Fruit fly (Drosophila melanogaster) whole organism, embryonic: ENCODE data around the gene CG32267.
A peak's percentile ranks its signal among the peaks of the same experiment; 100 is the strongest.

Experiments used
- CG11723 ChIP-seq: fragments of 200-800 bp; sonication (Bioruptor generic); optimal IDR thresholded peaks from 2 replicates; lab custom pipeline; 2017; ENCODE audit warnings: missing biosample characterization, mild to moderate bottlenecking, missing genetic modification characterization
- CG12236 ChIP-seq: fragments of 200-800 bp; sonication (Bioruptor generic); optimal IDR thresholded peaks from 2 replicates; lab custom pipeline; 2016; ENCODE audit warnings: missing biosample characterization, missing genetic modification characterization
- CG15011 ChIP-seq: fragments of 200-800 bp; sonication (Bioruptor generic); optimal IDR thresholded peaks from 3 replicates; lab custom pipeline; 2018; ENCODE audit warnings: missing biosample characterization, mild to moderate bottlenecking, missing genetic modification characterization
- CG16779 ChIP-seq: fragments of 200-800 bp; sonication (Bioruptor generic); IDR thresholded peaks from 2 replicates; pipeline ENCODE4 v1.3.6; 2022; ENCODE audit warnings: missing biosample characterization, missing genetic modification characterization
- CG16863 ChIP-seq: fragments of 200-800 bp; sonication (Bioruptor generic); optimal IDR thresholded peaks from 3 replicates; lab custom pipeline; 2016; ENCODE audit warnings: missing biosample characterization, missing genetic modification characterization
- CG17912 ChIP-seq: fragments of 200-800 bp; sonication (Bioruptor generic); optimal IDR thresholded peaks from 2 replicates; lab custom pipeline; 2018; ENCODE audit warnings: missing biosample characterization, mild to moderate bottlenecking, missing genetic modification characterization
- CG1832 ChIP-seq: fragments of 200-800 bp; sonication (Bioruptor generic); optimal IDR thresholded peaks from 2 replicates; lab custom pipeline; 2017; ENCODE audit warnings: missing biosample characterization, mild to moderate bottlenecking, missing genetic modification characterization, inconsistent platforms
- CG2129 ChIP-seq: fragments of 200-800 bp; sonication (Bioruptor generic); IDR thresholded peaks from 2 replicates; pipeline ENCODE4 v1.3.6; 2022; ENCODE audit warnings: missing biosample characterization, missing genetic modification characterization; ENCODE audit not compliant: partially characterized antibody
- CG2202 ChIP-seq: fragments of 200-800 bp; sonication (Bioruptor generic); optimal IDR thresholded peaks from 2 replicates; lab custom pipeline; 2018; ENCODE audit warnings: missing biosample characterization, mild to moderate bottlenecking, missing genetic modification characterization
- CG2678 ChIP-seq: fragments of 200-800 bp; sonication (Bioruptor generic); optimal IDR thresholded peaks from 3 replicates; lab custom pipeline; 2019; ENCODE audit warnings: missing biosample characterization, mild to moderate bottlenecking, missing genetic modification characterization, moderate library complexity
- CG32767 ChIP-seq: fragments of 200-800 bp; sonication (Bioruptor generic); IDR thresholded peaks from 2 replicates; pipeline ENCODE4 v1.3.6; 2022; ENCODE audit warnings: missing biosample characterization, missing genetic modification characterization
- CG7372 ChIP-seq: fragments of 200-800 bp; sonication (Bioruptor generic); IDR thresholded peaks from 2 replicates; pipeline ENCODE4 v1.3.6; 2022; ENCODE audit warnings: missing biosample characterization, missing genetic modification characterization
- CG7928 ChIP-seq: fragments of 200-800 bp; sonication (Bioruptor generic); optimal IDR thresholded peaks from 2 replicates; lab custom pipeline; 2017; ENCODE audit warnings: missing biosample characterization, mild to moderate bottlenecking, missing genetic modification characterization
- CG7987 ChIP-seq: fragments of 200-800 bp; sonication (Bioruptor generic); optimal IDR thresholded peaks from 2 replicates; lab custom pipeline; 2018; ENCODE audit warnings: missing biosample characterization, mild to moderate bottlenecking, missing genetic modification characterization, moderate library complexity
- CG8944 ChIP-seq: fragments of 200-800 bp; sonication (Bioruptor generic); optimal IDR thresholded peaks from 3 replicates; lab custom pipeline; 2016; ENCODE audit warnings: missing biosample characterization, missing genetic modification characterization
- CG9932 ChIP-seq: fragments of 200-800 bp; sonication (Bioruptor generic); IDR thresholded peaks from 2 replicates; pipeline ENCODE4 v1.3.6; 2022; ENCODE audit warnings: missing biosample characterization, missing genetic modification characterization
- CkIIα-i1 ChIP-seq: fragments of 200-800 bp; sonication (Bioruptor generic); IDR thresholded peaks from 2 replicates; pipeline ENCODE4 v1.3.6; 2022; ENCODE audit warnings: missing biosample characterization, missing genetic modification characterization
- Dp ChIP-seq: fragments of 200-800 bp; sonication (Bioruptor generic); optimal IDR thresholded peaks from 2 replicates; lab custom pipeline; 2018; ENCODE audit warnings: missing biosample characterization, mild to moderate bottlenecking, missing genetic modification characterization, moderate library complexity
- Drgx ChIP-seq: fragments of 200-800 bp; sonication (Bioruptor generic); IDR thresholded peaks from 2 replicates; pipeline ENCODE4 v1.3.6; 2022; ENCODE audit warnings: missing biosample characterization, missing genetic modification characterization
- Elba2 ChIP-seq: fragments of 200-800 bp; sonication (Bioruptor generic); optimal IDR thresholded peaks from 3 replicates; lab custom pipeline; 2016; ENCODE audit warnings: missing biosample characterization, missing genetic modification characterization
- HLHmδ ChIP-seq: fragments of 200-800 bp; sonication (Bioruptor generic); optimal IDR thresholded peaks from 2 replicates; lab custom pipeline; 2018; ENCODE audit warnings: missing biosample characterization, mild to moderate bottlenecking, missing genetic modification characterization, moderate library complexity
- Hey ChIP-seq: fragments of 200-800 bp; sonication (Bioruptor generic); optimal IDR thresholded peaks from 3 replicates; lab custom pipeline; 2018; ENCODE audit warnings: missing biosample characterization, mild to moderate bottlenecking, missing genetic modification characterization
- Hmx ChIP-seq: fragments of 200-800 bp; sonication (Bioruptor generic); optimal IDR thresholded peaks from 2 replicates; lab custom pipeline; 2016; ENCODE audit warnings: missing biosample characterization, missing genetic modification characterization
- Lhr ChIP-seq: fragments of 200-800 bp; sonication (Bioruptor generic); optimal IDR thresholded peaks from 3 replicates; lab custom pipeline; 2017; ENCODE audit warnings: mild to moderate bottlenecking, missing biosample characterization, missing genetic modification reagents, missing genetic modification characterization
- Lim3 ChIP-seq: fragments of 200-800 bp; sonication (Bioruptor generic); IDR thresholded peaks from 2 replicates; pipeline ENCODE4 v1.3.6; 2022; ENCODE audit warnings: missing biosample characterization, missing genetic modification characterization
- Mad ChIP-seq: fragments of 200-800 bp; sonication (Bioruptor generic); optimal IDR thresholded peaks from 2 replicates; lab custom pipeline; 2016; ENCODE audit warnings: missing biosample characterization, missing genetic modification characterization
- Nf-YA ChIP-seq: fragments of 200-800 bp; sonication (Bioruptor generic); IDR thresholded peaks from 2 replicates; pipeline ENCODE4 v1.3.6; 2022; ENCODE audit warnings: missing biosample characterization, missing genetic modification characterization
- Nf-YC ChIP-seq: fragments of 200-800 bp; optimal IDR thresholded peaks from 3 replicates; lab custom pipeline; 2019; ENCODE audit warnings: missing biosample characterization, mild to moderate bottlenecking, missing genetic modification characterization, moderate library complexity
- Sin3A ChIP-seq: fragments of >200 bp; optimal IDR thresholded peaks from 2 replicates; lab custom pipeline; 2018
- Six4 ChIP-seq: fragments of 200-800 bp; sonication (Bioruptor generic); optimal IDR thresholded peaks from 2 replicates; lab custom pipeline; 2016; ENCODE audit warnings: missing biosample characterization, missing genetic modification characterization
- Sox100B ChIP-seq: fragments of 200-800 bp; sonication (Bioruptor generic); optimal IDR thresholded peaks from 3 replicates; lab custom pipeline; 2018; ENCODE audit warnings: missing biosample characterization, mild to moderate bottlenecking, missing genetic modification characterization
- Ssrp ChIP-seq: fragments of 200-800 bp; sonication (Bioruptor generic); optimal IDR thresholded peaks from 2 replicates; lab custom pipeline; 2018; ENCODE audit warnings: missing biosample characterization, mild to moderate bottlenecking, missing genetic modification characterization, moderate library complexity
- Vsx1 ChIP-seq: fragments of 200-800 bp; sonication (Bioruptor generic); optimal IDR thresholded peaks from 2 replicates; lab custom pipeline; 2017; ENCODE audit warnings: missing biosample characterization, mild to moderate bottlenecking, missing genetic modification characterization, missing genetic modification reagents
- abd-A ChIP-seq: fragments of 200-800 bp; sonication (Bioruptor generic); optimal IDR thresholded peaks from 3 replicates; lab custom pipeline; 2019; ENCODE audit warnings: missing biosample characterization, mild to moderate bottlenecking, missing genetic modification characterization, moderate library complexity
- br ChIP-seq: fragments of >200 bp; optimal IDR thresholded peaks from 2 replicates; lab custom pipeline; 2017
- dmrt99B ChIP-seq: fragments of 200-800 bp; sonication (Bioruptor generic); optimal IDR thresholded peaks from 2 replicates; lab custom pipeline; 2018; ENCODE audit warnings: missing biosample characterization, mild to moderate bottlenecking, missing genetic modification characterization, moderate library complexity
- esg ChIP-seq: fragments of 200-800 bp; sonication (Bioruptor generic); conservative IDR thresholded peaks from 2 replicates; pipeline ENCODE4 v1.3.6; 2022; ENCODE audit warnings: missing biosample characterization, missing genetic modification characterization
- fd102C ChIP-seq: fragments of 200-800 bp; sonication (Bioruptor generic); optimal IDR thresholded peaks from 2 replicates; lab custom pipeline; 2018; ENCODE audit warnings: missing biosample characterization, mild to moderate bottlenecking, missing genetic modification characterization, moderate library complexity
- gfzf ChIP-seq: fragments of 200-800 bp; sonication (Bioruptor generic); optimal IDR thresholded peaks from 2 replicates; lab custom pipeline; 2016; ENCODE audit warnings: missing biosample characterization, mild to moderate bottlenecking, missing genetic modification characterization, moderate library complexity
- ind ChIP-seq: fragments of 200-800 bp; sonication (Bioruptor generic); optimal IDR thresholded peaks from 3 replicates; lab custom pipeline; 2016; ENCODE audit warnings: missing biosample characterization, missing genetic modification characterization
- lov ChIP-seq, 2 experiments: fragments of 200-800 bp in 1 of 2; fragments of >200 bp in 1 of 2; sonication (Bioruptor generic) in 1 of 2; IDR thresholded peaks in 1 of 2; optimal IDR thresholded peaks in 1 of 2; 2 replicates in 1 of 2; 3 replicates in 1 of 2; pipeline versions ENCODE4 v1.3.6 to Lab custom; 2017 to 2022; ENCODE audit warnings: missing biosample characterization in 1 of 2, missing genetic modification characterization in 1 of 2
- mam ChIP-seq: fragments of 200-800 bp; sonication (Bioruptor generic); optimal IDR thresholded peaks from 3 replicates; lab custom pipeline; 2016; ENCODE audit warnings: missing biosample characterization, missing genetic modification characterization
- pho ChIP-seq: fragments of 200-800 bp; sonication (Bioruptor generic); optimal IDR thresholded peaks from 2 replicates; lab custom pipeline; 2016; ENCODE audit warnings: missing biosample characterization, missing genetic modification characterization
- repo ChIP-seq: fragments of 200-800 bp; sonication (Bioruptor generic); optimal IDR thresholded peaks from 2 replicates; lab custom pipeline; 2016; ENCODE audit warnings: missing biosample characterization, missing genetic modification characterization
- so ChIP-seq: fragments of 200-800 bp; sonication (Bioruptor generic); IDR thresholded peaks from 3 replicates; pipeline ENCODE4 v1.3.6; 2022; ENCODE audit warnings: missing biosample characterization, missing genetic modification characterization
- sr ChIP-seq: fragments of 200-800 bp; sonication (Bioruptor generic); IDR thresholded peaks from 3 replicates; pipeline ENCODE4 v1.3.6; 2022; ENCODE audit warnings: missing biosample characterization, missing genetic modification characterization
- tin ChIP-seq: fragments of 200-800 bp; sonication (Bioruptor generic); optimal IDR thresholded peaks from 3 replicates; lab custom pipeline; 2016; ENCODE audit warnings: missing biosample characterization, missing genetic modification characterization
- tna ChIP-seq: fragments of 200-800 bp; sonication (Bioruptor generic); IDR thresholded peaks from 2 replicates; pipeline ENCODE4 v1.3.6; 2022; ENCODE audit warnings: missing biosample characterization, missing genetic modification characterization; ENCODE audit not compliant: partially characterized antibody
- trem ChIP-seq: fragments of 200-800 bp; optimal IDR thresholded peaks from 3 replicates; lab custom pipeline; 2019; ENCODE audit warnings: missing biosample characterization, mild to moderate bottlenecking, missing genetic modification characterization, moderate library complexity
- zfh1 ChIP-seq: fragments of 200-800 bp; sonication (Bioruptor generic); IDR thresholded peaks from 3 replicates; pipeline ENCODE4 v1.3.6; 2022; ENCODE audit warnings: missing biosample characterization, missing genetic modification characterization

The CG32267 gene

DNA sequence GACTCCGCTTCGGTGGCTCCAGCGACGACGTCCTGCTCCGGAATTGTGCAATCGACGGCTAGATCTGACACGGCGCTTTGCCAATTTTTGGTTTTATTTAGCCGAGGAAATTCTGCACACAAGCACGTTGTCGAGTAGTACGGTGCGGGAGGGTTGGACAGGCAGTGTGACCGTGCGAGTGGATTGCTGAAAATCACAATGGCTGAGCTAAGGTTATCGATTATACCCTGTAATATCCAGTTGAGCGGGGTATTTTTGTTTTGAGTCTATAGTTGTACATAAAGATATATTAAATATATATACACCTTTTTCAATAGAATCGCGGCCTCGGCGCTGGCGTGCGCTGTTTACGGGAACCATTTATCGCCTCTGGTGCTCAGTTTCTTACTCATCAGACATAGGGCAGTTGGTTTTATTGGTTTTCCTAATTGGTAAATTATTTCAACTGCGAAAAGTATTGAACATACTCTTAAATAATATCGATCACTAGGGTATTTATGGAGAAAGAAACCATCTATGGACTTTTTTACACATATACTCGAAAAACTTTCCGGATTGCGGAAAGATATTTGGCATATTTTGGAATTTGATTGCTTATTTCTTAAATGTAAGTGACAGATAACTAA, 11.4 kb downstream of the CG32267 start, which contains the start of gene eIF5B (continued):
- TF ChIP-seq Hmx (no peak), CG16863 (peak; percentile 16), CG2129 (no peak), CG7928 (GFP tag; lab: Kevin White, UChicago) (peak; percentile 19), Six4 (peak; percentile 9), CG2678 (tag; lab: Kevin White, UChicago) (peak; percentile 73), sr (GFP tag; lab: Robert Waterston, UW) (0 out of 3 replicates have a peak, but pooled peaks have one; percentile 31), CG7372 (GFP tag; lab: Robert Waterston, UW) (peak; percentile 78), HLHmδ (no peak), pho (peak; percentile 8), dmrt99B (tag; lab: Kevin White, UChicago) (peak; percentile 76), Ssrp (peak; percentile 81), Sin3A (lab: Kevin White, UChicago) (peak; percentile 34), repo (GFP tag; lab: Kevin White, UChicago) (no peak), CkIIα-i1 (no peak), mam (peak; percentile 38), CG12236 (GFP tag; lab: Kevin White, UChicago) (no peak), fd102C (peak; percentile 18), trem (tag; lab: Kevin White, UChicago) (peak; percentile 33), ind (peak; percentile 76), CG11723 (GFP tag; lab: Kevin White, UChicago) (peak; percentile 72), br (no peak), Nf-YC (tag; lab: Kevin White, UChicago) (no peak), Hey (no peak), CG32767 (GFP tag; lab: Robert Waterston, UW) (peak; percentile 82), Lim3 (GFP tag; lab: Robert Waterston, UW) (peak; percentile 31; the same call in 1 of the 2 replicates), tna (GFP tag; lab: Robert Waterston, UW) (no peak), Nf-YA (GFP tag; lab: Robert Waterston, UW) (peak; percentile 58; the same call in 1 of the 2 replicates), gfzf (GFP tag; lab: Kevin White, UChicago) (peak; percentile 65), Elba2 (peak; percentile 61), esg (peak; percentile 84), Sox100B (GFP tag; lab: Kevin White, UChicago) (peak; percentile 50), CG17912 (GFP tag; lab: Kevin White, UChicago) (peak; percentile 29), tin (GFP tag; lab: Kevin White, UChicago) (peak; percentile 73), CG2202 (peak; percentile 49), CG8944 (peak; percentile 33), Dp (GFP tag; lab: Kevin White, UChicago) (no peak), CG15011 (GFP tag; lab: Kevin White, UChicago) (peak; percentile 43), zfh1 (GFP tag; lab: Robert Waterston, UW) (peak; percentile 87), Mad (GFP tag; lab: Kevin White, UChicago) (peak; percentile 38), Vsx1 (GFP tag; lab: Kevin White, UChicago) (no peak), Drgx (GFP tag; lab: Robert Waterston, UW) (peak; percentile 76), CG7987 (GFP tag; lab: Kevin White, UChicago) (peak; percentile 3), so (peak; percentile 79; the same call in 1 of the 3 replicates), lov (optimal IDR thresholded peaks at IDR 0.05; lab: Kevin White, UChicago) (no peak), lov (GFP tag; IDR thresholded peaks at IDR 0.05; lab: Robert Waterston, UW) (peak; percentile 70; the same call in 1 of the 3 replicates), abd-A (tag; lab: Kevin White, UChicago) (no peak), CG9932 (GFP tag; lab: Robert Waterston, UW) (peak; percentile 90), CG16779 (GFP tag; lab: Robert Waterston, UW) (0 out of 2 replicates have a peak, but pooled peaks have one; percentile 32), Lhr (peak; percentile 50), CG1832 (no peak)
